Fruit fly (Drosophila melanogaster) Kc167 (cell line): ENCODE measurements around the gene PNPase.

Source experiments
- Myc ChIP-seq: fragments of >200 bp; optimal IDR thresholded peaks from 2 replicates; lab custom pipeline; 2017; ENCODE audit warnings: missing external identifiers
- Sin3A ChIP-seq: fragments of >200 bp; optimal IDR thresholded peaks from 2 replicates; lab custom pipeline; 2018; ENCODE audit warnings: missing external identifiers
- h ChIP-seq: fragments of >200 bp; optimal IDR thresholded peaks from 3 replicates; lab custom pipeline; 2018; ENCODE audit warnings: missing external identifiers
- insv ChIP-seq: fragments of >200 bp; optimal IDR thresholded peaks from 3 replicates; lab custom pipeline; 2018; ENCODE audit warnings: missing external identifiers
- psq ChIP-seq: fragments of >200 bp; optimal IDR thresholded peaks from 2 replicates; lab custom pipeline; 2017; ENCODE audit warnings: missing external identifiers
- ttk ChIP-seq: sonication (Bioruptor generic); optimal IDR thresholded peaks from 2 replicates; lab custom pipeline; 2017; ENCODE audit warnings: missing external identifiers

The PNPase gene

DNA sequence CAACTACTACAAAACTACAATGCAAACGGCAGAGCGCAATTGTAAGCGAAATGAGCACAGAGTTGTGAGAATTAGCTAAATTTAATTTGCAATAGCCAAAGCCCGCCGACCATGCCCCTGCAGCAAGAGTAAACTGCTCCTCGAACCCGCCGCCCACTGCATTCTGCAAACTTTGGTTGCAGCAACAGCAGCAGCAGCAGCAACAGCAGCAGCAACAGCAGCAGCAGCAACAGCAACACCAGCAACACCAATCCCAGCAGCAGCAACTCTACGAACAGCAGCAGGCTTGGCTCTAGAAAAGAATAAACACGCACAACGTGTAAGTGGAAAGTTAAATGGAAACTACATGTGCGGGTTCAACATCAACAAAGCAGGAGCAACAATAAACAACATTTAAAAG is 35.0 kb downstream of the PNPase start:
- TF ChIP-seq Myc (no peak), psq (lab: Kevin White, UChicago) (no peak), Sin3A (lab: Kevin White, UChicago) (no peak), ttk (no peak), h (lab: Kevin White, UChicago) (no peak), insv (no peak)

DNA sequence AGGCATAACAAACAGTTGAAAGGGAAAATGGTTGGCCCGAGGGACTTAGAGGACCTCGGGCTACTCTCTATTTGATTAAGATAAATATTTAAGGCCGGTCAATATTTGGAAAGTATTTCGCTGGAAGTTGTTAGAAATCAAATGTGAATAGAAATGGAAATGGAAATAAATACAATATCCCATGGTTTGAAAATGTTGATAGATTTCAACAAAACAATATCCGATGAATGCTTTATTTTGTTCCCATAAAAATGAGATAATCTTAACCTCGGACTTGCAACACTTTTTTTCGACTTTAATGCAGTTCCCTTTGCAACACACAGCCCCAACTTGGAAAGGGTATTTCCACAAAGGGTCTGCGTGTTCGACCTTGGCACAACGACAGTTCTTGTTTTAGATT is 36.2 kb downstream of the PNPase start:
- TF ChIP-seq Myc (no peak), h (lab: Kevin White, UChicago) (no peak), insv (no peak), Sin3A (lab: Kevin White, UChicago) (no peak), ttk (no peak), psq (lab: Kevin White, UChicago) (no peak)

DNA sequence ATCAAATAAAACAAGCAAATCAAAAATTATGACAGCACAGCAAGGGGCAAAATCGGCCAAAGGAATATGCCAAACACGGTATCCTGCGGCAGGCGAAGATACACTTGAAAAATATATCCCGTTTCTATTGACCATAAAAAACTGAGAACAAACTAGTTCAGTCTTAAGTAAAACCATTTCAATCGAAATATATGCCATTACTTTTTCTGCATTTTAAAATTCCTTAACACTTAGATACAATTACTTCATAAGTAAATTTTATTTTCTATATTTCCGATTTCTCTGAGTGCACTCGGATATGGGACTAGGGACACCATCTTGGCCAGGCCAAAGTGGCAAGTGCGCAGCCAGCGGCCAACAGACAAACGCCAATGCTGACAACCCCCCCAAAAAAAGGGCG is 41.6 kb downstream of the PNPase start:
- TF ChIP-seq Myc (no peak), ttk (no peak), h (lab: Kevin White, UChicago) (no peak), insv (no peak), Sin3A (lab: Kevin White, UChicago) (no peak), psq (lab: Kevin White, UChicago) (no peak)
